Worm (Caenorhabditis elegans): Measurements from ENCODE around the gene ZK666.14.
A peak's percentile ranks its signal among the peaks of the same experiment; 100 is the strongest.

ce11 chrII:10445738-10446137 lies 48.8 kb upstream of the ZK666.14 start:
- TF ChIP-seq nfya-1 (tag; optimal IDR thresholded peaks at IDR 0.05; ENCODE audit: borderline replicate concordance, insufficient read depth): no peak
- TF ChIP-seq nfyb-1 (GFP tag; IDR thresholded peaks at IDR 0.05): peak; percentile 35; the same call in 1 of the 2 replicates
- TF ChIP-seq F37B4.10 (GFP tag; IDR thresholded peaks at IDR 0.05): no peak
- TF ChIP-seq dpl-1 (GFP tag; optimal IDR thresholded peaks at IDR 0.05): no peak
- TF ChIP-seq hmg-20 (GFP tag; IDR thresholded peaks at IDR 0.05): no peak
- no peak for TF ChIP-seq lsy-27 (tag; optimal IDR thresholded peaks at IDR 0.05; ENCODE audit: borderline replicate concordance, insufficient read depth)
- no peak for TF ChIP-seq snpc-4 (GFP tag; optimal IDR thresholded peaks at IDR 0.05)
- TF ChIP-seq snpc-4 (tag; optimal IDR thresholded peaks at IDR 0.05): no peak
- TF ChIP-seq rcor-1 (GFP tag; IDR thresholded peaks at IDR 0.05): no peak

Data from whole organism, young adult.